Fruit fly (Drosophila melanogaster) whole organism, embryonic: ENCODE measurements around the gene mRRF1.

ENCODE experiments used
- BtbVII ChIP-seq: fragments of 200-800 bp; sonication (Bioruptor generic); optimal IDR thresholded peaks from 3 replicates; lab custom pipeline; 2017; ENCODE audit warnings: missing biosample characterization, mild to moderate bottlenecking, missing genetic modification characterization
- CG10959 ChIP-seq: fragments of 200-800 bp; sonication (Bioruptor generic); IDR thresholded peaks from 2 replicates; pipeline ENCODE4 v1.3.6; 2022; ENCODE audit warnings: missing biosample characterization, missing genetic modification characterization
- CG10979 ChIP-seq: fragments of 200-800 bp; sonication (Bioruptor generic); optimal IDR thresholded peaks from 2 replicates; lab custom pipeline; 2018; ENCODE audit warnings: missing biosample characterization, mild to moderate bottlenecking, missing genetic modification characterization, moderate library complexity
- CG11695 ChIP-seq: fragments of 200-800 bp; sonication (Bioruptor generic); IDR thresholded peaks from 3 replicates; pipeline ENCODE4 v1.3.6; 2022; ENCODE audit warnings: missing biosample characterization, missing genetic modification characterization
- CG13775 ChIP-seq: fragments of 200-800 bp; sonication (Bioruptor generic); optimal IDR thresholded peaks from 3 replicates; lab custom pipeline; 2017; ENCODE audit warnings: missing biosample characterization, mild to moderate bottlenecking, missing genetic modification characterization
- CG15269 ChIP-seq: fragments of 200-800 bp; sonication (Bioruptor generic); optimal IDR thresholded peaks from 2 replicates; lab custom pipeline; 2018; ENCODE audit warnings: missing biosample characterization, mild to moderate bottlenecking, missing genetic modification characterization, moderate library complexity
- CG15479 ChIP-seq: fragments of 200-800 bp; sonication (Bioruptor generic); optimal IDR thresholded peaks from 3 replicates; lab custom pipeline; 2019; ENCODE audit warnings: missing biosample characterization, mild to moderate bottlenecking, missing genetic modification characterization, moderate library complexity
- CG17328 ChIP-seq: fragments of 200-800 bp; sonication (Bioruptor generic); IDR thresholded peaks from 2 replicates; pipeline ENCODE4 v1.3.6; 2022; ENCODE audit warnings: missing biosample characterization, missing genetic modification characterization
- CG2199 ChIP-seq: fragments of 200-800 bp; sonication (Bioruptor generic); IDR thresholded peaks from 3 replicates; pipeline ENCODE4 v1.3.6; 2022; ENCODE audit warnings: missing biosample characterization, missing genetic modification characterization
- CG31388 ChIP-seq: fragments of 200-800 bp; sonication (Bioruptor generic); optimal IDR thresholded peaks from 2 replicates; lab custom pipeline; 2016; ENCODE audit warnings: missing biosample characterization, missing genetic modification characterization
- CG3163 ChIP-seq: fragments of 200-800 bp; sonication (Bioruptor generic); optimal IDR thresholded peaks from 3 replicates; lab custom pipeline; 2016; ENCODE audit warnings: missing biosample characterization, missing genetic modification characterization
- CG32532 ChIP-seq: fragments of 200-800 bp; sonication (Bioruptor generic); IDR thresholded peaks from 2 replicates; pipeline ENCODE4 v1.3.6; 2022; ENCODE audit warnings: missing biosample characterization, missing genetic modification characterization
- CG3995 ChIP-seq: fragments of 200-800 bp; sonication (Bioruptor generic); optimal IDR thresholded peaks from 3 replicates; lab custom pipeline; 2016; ENCODE audit warnings: missing biosample characterization, missing genetic modification characterization
- CG5953 ChIP-seq: fragments of 200-800 bp; sonication (Bioruptor generic); IDR thresholded peaks from 2 replicates; pipeline ENCODE4 v1.3.6; 2022; ENCODE audit warnings: missing biosample characterization, missing genetic modification characterization
- CG6765 ChIP-seq: fragments of 200-800 bp; sonication (Bioruptor generic); optimal IDR thresholded peaks from 3 replicates; lab custom pipeline; 2017; ENCODE audit warnings: missing biosample characterization, mild to moderate bottlenecking, missing genetic modification characterization
- CG8281 ChIP-seq: fragments of 200-800 bp; sonication (Bioruptor generic); optimal IDR thresholded peaks from 2 replicates; lab custom pipeline; 2018; ENCODE audit warnings: missing biosample characterization, mild to moderate bottlenecking, missing genetic modification characterization, moderate library complexity
- CG8290 ChIP-seq, 3 experiments: fragments of 200-800 bp; sonication (Bioruptor generic); optimal IDR thresholded peaks; 2 replicates each; lab custom pipeline; 2016 to 2019; ENCODE audit warnings: missing biosample characterization in 3 of 3, missing genetic modification characterization in 3 of 3, mild to moderate bottlenecking in 2 of 3, moderate library complexity in 1 of 3
- CG9215 ChIP-seq: fragments of 200-800 bp; sonication (Bioruptor generic); IDR thresholded peaks from 2 replicates; pipeline ENCODE4 v1.3.6; 2022; ENCODE audit warnings: missing biosample characterization, missing genetic modification characterization
- CHES-1-like ChIP-seq: fragments of 200-800 bp; sonication (Bioruptor generic); optimal IDR thresholded peaks from 2 replicates; lab custom pipeline; 2016; ENCODE audit warnings: missing biosample characterization, missing genetic modification characterization
- CTCF ChIP-seq: fragments of 200-800 bp; sonication (Bioruptor generic); optimal IDR thresholded peaks from 2 replicates; lab custom pipeline; 2017; ENCODE audit warnings: missing biosample characterization, mild to moderate bottlenecking, missing genetic modification characterization, moderate library complexity
- Dip2 ChIP-seq: fragments of 200-800 bp; sonication (Bioruptor generic); IDR thresholded peaks from 2 replicates; pipeline ENCODE4 v1.3.6; 2022; ENCODE audit warnings: missing biosample characterization, missing genetic modification characterization
- Dp ChIP-seq: fragments of 200-800 bp; sonication (Bioruptor generic); optimal IDR thresholded peaks from 2 replicates; lab custom pipeline; 2018; ENCODE audit warnings: missing biosample characterization, mild to moderate bottlenecking, missing genetic modification characterization, moderate library complexity
- E2f1 ChIP-seq: fragments of 200-800 bp; sonication (Bioruptor generic); IDR thresholded peaks from 2 replicates; pipeline ENCODE4 v1.3.6; 2022; ENCODE audit warnings: missing biosample characterization, missing genetic modification characterization
- Fer3 ChIP-seq: fragments of 200-800 bp; sonication (Bioruptor generic); optimal IDR thresholded peaks from 2 replicates; lab custom pipeline; 2018; ENCODE audit warnings: missing biosample characterization, mild to moderate bottlenecking, missing genetic modification characterization, moderate library complexity
- Hand ChIP-seq: fragments of 200-800 bp; sonication (Bioruptor generic); optimal IDR thresholded peaks from 2 replicates; lab custom pipeline; 2017; ENCODE audit warnings: mild to moderate bottlenecking, missing biosample characterization, missing genetic modification reagents, missing genetic modification characterization
- Hey ChIP-seq: fragments of 200-800 bp; sonication (Bioruptor generic); optimal IDR thresholded peaks from 3 replicates; lab custom pipeline; 2018; ENCODE audit warnings: missing biosample characterization, mild to moderate bottlenecking, missing genetic modification characterization
- Lpt ChIP-seq: fragments of >200 bp; optimal IDR thresholded peaks from 2 replicates; lab custom pipeline; 2018; ENCODE audit warnings: missing biosample characterization, missing genetic modification characterization
- Med ChIP-seq: fragments of 200-800 bp; sonication (Bioruptor generic); peaks from one replicate; lab custom pipeline; 2016; ENCODE audit warnings: missing biosample characterization, missing genetic modification characterization, mild to moderate bottlenecking, inconsistent platforms, moderate library complexity
- Mrtf ChIP-seq: fragments of 200-800 bp; sonication (Bioruptor generic); IDR thresholded peaks from 3 replicates; pipeline ENCODE4 v1.3.6; 2022; ENCODE audit warnings: missing biosample characterization, missing genetic modification characterization
- NC2β ChIP-seq: fragments of 200-800 bp; sonication (Bioruptor generic); optimal IDR thresholded peaks from 2 replicates; lab custom pipeline; 2016; ENCODE audit warnings: missing biosample characterization, missing genetic modification characterization
- Neu2 ChIP-seq: fragments of 200-800 bp; sonication (Bioruptor generic); optimal IDR thresholded peaks from 3 replicates; lab custom pipeline; 2016; ENCODE audit warnings: missing biosample characterization, missing genetic modification characterization, borderline replicate concordance
- Pdp1 ChIP-seq, 2 experiments: fragments of 200-800 bp; sonication (Bioruptor generic); optimal IDR thresholded peaks; 3 replicates each; lab custom pipeline; 2016; ENCODE audit warnings: missing biosample characterization in 2 of 2, missing genetic modification characterization in 2 of 2, mild to moderate bottlenecking in 1 of 2, moderate library complexity in 1 of 2
- Sin3A ChIP-seq: fragments of >200 bp; optimal IDR thresholded peaks from 2 replicates; lab custom pipeline; 2018
- Sox100B ChIP-seq: fragments of 200-800 bp; sonication (Bioruptor generic); optimal IDR thresholded peaks from 3 replicates; lab custom pipeline; 2018; ENCODE audit warnings: missing biosample characterization, mild to moderate bottlenecking, missing genetic modification characterization
- ase ChIP-seq: fragments of 200-800 bp; sonication (Bioruptor generic); IDR thresholded peaks from 3 replicates; pipeline ENCODE4 v1.3.6; 2022; ENCODE audit warnings: missing biosample characterization, missing genetic modification characterization
- bigmax ChIP-seq: fragments of 200-800 bp; sonication (Bioruptor generic); optimal IDR thresholded peaks from 2 replicates; lab custom pipeline; 2018; ENCODE audit warnings: missing biosample characterization, mild to moderate bottlenecking, missing genetic modification characterization
- chinmo ChIP-seq: fragments of 200-800 bp; sonication (Bioruptor generic); IDR thresholded peaks from 4 replicates; pipeline ENCODE4 v1.3.6; 2022; ENCODE audit warnings: missing biosample characterization, missing genetic modification characterization; ENCODE audit not compliant: partially characterized antibody
- corto ChIP-seq: fragments of 200-800 bp; sonication (Bioruptor generic); optimal IDR thresholded peaks from 2 replicates; lab custom pipeline; 2016; ENCODE audit warnings: missing biosample characterization, mild to moderate bottlenecking, missing genetic modification characterization, moderate library complexity
- dan ChIP-seq: fragments of 200-800 bp; sonication (Bioruptor generic); IDR thresholded peaks from 2 replicates; pipeline ENCODE4 v1.3.6; 2022; ENCODE audit warnings: missing biosample characterization, missing genetic modification characterization
- emc ChIP-seq: fragments of 200-800 bp; sonication (Bioruptor generic); optimal IDR thresholded peaks from 2 replicates; lab custom pipeline; 2016; ENCODE audit warnings: missing biosample characterization, missing genetic modification characterization
- eyg ChIP-seq: fragments of 200-800 bp; sonication (Bioruptor generic); optimal IDR thresholded peaks from 3 replicates; lab custom pipeline; 2016; ENCODE audit warnings: missing biosample characterization, missing genetic modification characterization
- gt ChIP-seq: fragments of 200-800 bp; sonication (Bioruptor generic); IDR thresholded peaks from 2 replicates; pipeline ENCODE4 v1.3.6; 2022; ENCODE audit warnings: missing biosample characterization, missing genetic modification characterization
- hb ChIP-seq: fragments of 200-800 bp; sonication (Bioruptor generic); IDR thresholded peaks from 3 replicates; pipeline ENCODE4 v1.3.6; 2022; ENCODE audit warnings: missing biosample characterization, missing genetic modification characterization; ENCODE audit not compliant: partially characterized antibody
- ken ChIP-seq: fragments of 200-800 bp; sonication (Bioruptor generic); IDR thresholded peaks from 3 replicates; pipeline ENCODE4 v1.3.6; 2022; ENCODE audit warnings: missing biosample characterization, missing genetic modification characterization
- lab ChIP-seq: fragments of 200-800 bp; sonication (Bioruptor generic); optimal IDR thresholded peaks from 3 replicates; lab custom pipeline; 2017; ENCODE audit warnings: missing biosample characterization, missing genetic modification characterization, mild to moderate bottlenecking, moderate library complexity, missing genetic modification reagents
- prd ChIP-seq, 3 experiments: fragments of >200 bp in 2 of 3; fragments of 200-800 bp in 1 of 3; sonication (Bioruptor generic) in 1 of 3; optimal IDR thresholded peaks in 2 of 3; IDR thresholded peaks in 1 of 3; 2 replicates in 2 of 3; 3 replicates in 1 of 3; pipeline versions ENCODE4 v1.3.6 to Lab custom; 2017 to 2022; ENCODE audit warnings: missing biosample characterization in 1 of 3, missing genetic modification characterization in 1 of 3
- pros ChIP-seq: fragments of 200-800 bp; sonication (Bioruptor generic); optimal IDR thresholded peaks from 3 replicates; lab custom pipeline; 2019; ENCODE audit warnings: missing biosample characterization, mild to moderate bottlenecking, missing genetic modification characterization, moderate library complexity
- psq ChIP-seq: fragments of 200-800 bp; sonication (Bioruptor generic); optimal IDR thresholded peaks from 2 replicates; lab custom pipeline; 2017; ENCODE audit warnings: missing biosample characterization, missing genetic modification characterization
- sr ChIP-seq: fragments of 200-800 bp; sonication (Bioruptor generic); IDR thresholded peaks from 3 replicates; pipeline ENCODE4 v1.3.6; 2022; ENCODE audit warnings: missing biosample characterization, missing genetic modification characterization

mRRF1 gene

DNA sequence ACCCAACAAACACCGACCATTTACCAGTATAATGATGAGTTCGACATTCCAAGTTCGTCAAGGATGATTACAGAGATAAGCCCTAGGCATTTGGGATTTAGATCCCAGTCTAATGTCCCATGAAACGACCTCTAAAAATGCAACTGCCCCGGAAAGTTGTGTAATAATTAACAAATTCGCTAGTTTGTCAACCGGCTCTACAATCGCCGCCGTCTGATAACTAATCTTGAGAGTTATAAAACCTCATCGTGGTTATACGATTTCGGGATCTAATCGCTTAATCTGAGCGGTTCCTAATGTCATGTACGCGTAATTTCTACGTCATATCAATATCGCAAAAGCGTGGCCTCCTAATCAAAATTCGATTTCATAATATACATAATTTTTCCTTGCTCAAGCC, 8.6 kb upstream of the mRRF1 start (continued):
- TF ChIP-seq Hand (GFP tag; lab: Kevin White, UChicago) (no peak), Mrtf (GFP tag; lab: Robert Waterston, UW) (no peak), sr (GFP tag; lab: Robert Waterston, UW) (no peak), NC2β (GFP tag; lab: Kevin White, UChicago) (no peak), CG10979 (tag; lab: Kevin White, UChicago) (no peak), gt (no peak), dan (GFP tag; lab: Robert Waterston, UW) (no peak), Pdp1 (GFP tag; optimal IDR thresholded peaks at IDR 0.05; lab: Kevin White, UChicago) (peak in 1 of 2 experiments; percentile 85), Fer3 (tag; lab: Kevin White, UChicago) (no peak), Hey (tag; lab: Kevin White, UChicago) (peak; percentile 59), Dp (GFP tag; lab: Kevin White, UChicago) (no peak), CG5953 (GFP tag; lab: Robert Waterston, UW) (no peak), Sin3A (lab: Kevin White, UChicago) (no peak), BtbVII (GFP tag; lab: Kevin White, UChicago) (peak; percentile 46), CG17328 (GFP tag; lab: Robert Waterston, UW) (no peak), emc (GFP tag; lab: Kevin White, UChicago) (no peak), CHES-1-like (GFP tag; lab: Kevin White, UChicago) (no peak), CG8281 (tag; lab: Kevin White, UChicago) (no peak)

dm6 chr3L:9356138-9356753, 7.9 kb upstream of the mRRF1 start:
- no peak for TF ChIP-seq CG3163 (GFP tag; lab: Kevin White, UChicago)
- peak; percentile 30 for TF ChIP-seq CG10979 (tag; lab: Kevin White, UChicago)
- no peak for TF ChIP-seq CG10959 (GFP tag; lab: Robert Waterston, UW)
- TF ChIP-seq CHES-1-like (GFP tag; lab: Kevin White, UChicago) = no peak
- no peak for TF ChIP-seq bigmax (GFP tag; lab: Kevin White, UChicago)
- TF ChIP-seq CG8290 (GFP tag; optimal IDR thresholded peaks at IDR 0.05; lab: Kevin White, UChicago) = no peak
- TF ChIP-seq CG8290 (tag; optimal IDR thresholded peaks at IDR 0.05; lab: Kevin White, UChicago) = no peak
- no peak for TF ChIP-seq ase (GFP tag; lab: Robert Waterston, UW)
- TF ChIP-seq Med (GFP tag; lab: Kevin White, UChicago) = peak; percentile 37
- TF ChIP-seq CG3995 (GFP tag; lab: Kevin White, UChicago) = no peak
- TF ChIP-seq CG11695 (GFP tag; lab: Robert Waterston, UW) = no peak
- TF ChIP-seq CG15269 (tag; lab: Kevin White, UChicago) = no peak
- TF ChIP-seq Lpt (GFP tag; lab: Kevin White, UChicago) = no peak
- no peak for TF ChIP-seq Sox100B (GFP tag; lab: Kevin White, UChicago)
- no peak for TF ChIP-seq psq (GFP tag; lab: Kevin White, UChicago)
- 0 out of 3 replicates have a peak, but pooled peaks have one; percentile 14 for TF ChIP-seq hb
- 0 out of 4 replicates have a peak, but pooled peaks have one; percentile 32 for TF ChIP-seq chinmo (GFP tag; lab: Robert Waterston, UW)
- peak; percentile 90 for TF ChIP-seq CTCF (GFP tag; lab: Kevin White, UChicago)
- TF ChIP-seq CG31388 (GFP tag; lab: Kevin White, UChicago) = no peak
- TF ChIP-seq Neu2 = no peak
- TF ChIP-seq CG9215 (GFP tag; lab: Robert Waterston, UW) = no peak
- no peak for TF ChIP-seq CG13775 (GFP tag; lab: Kevin White, UChicago)
- no peak for TF ChIP-seq corto (GFP tag; lab: Kevin White, UChicago)
- TF ChIP-seq E2f1 = no peak
- TF ChIP-seq Dip2 = peak; percentile 51; the same call in 1 of the 2 replicates
- TF ChIP-seq ken (GFP tag; lab: Robert Waterston, UW) = no peak
- no peak for TF ChIP-seq CG6765 (GFP tag; lab: Kevin White, UChicago)
- TF ChIP-seq eyg (GFP tag; lab: Kevin White, UChicago) = no peak
- TF ChIP-seq BtbVII (GFP tag; lab: Kevin White, UChicago) = no peak
- TF ChIP-seq CG32532 (GFP tag; lab: Robert Waterston, UW) = no peak
- 0 out of 3 replicates have a peak, but pooled peaks have one; percentile 57 for TF ChIP-seq CG2199
- no peak for TF ChIP-seq lab
- no peak for TF ChIP-seq prd (optimal IDR thresholded peaks at IDR 0.05; lab: Kevin White, UChicago)
- TF ChIP-seq prd (GFP tag; IDR thresholded peaks at IDR 0.05; lab: Robert Waterston, UW) = no peak
- TF ChIP-seq CG15479 (GFP tag; lab: Kevin White, UChicago) = no peak
- no peak for TF ChIP-seq pros (GFP tag; lab: Kevin White, UChicago)
